Worm (Caenorhabditis elegans) whole organism, L1 larva: Measurements from ENCODE around the gene F47G3.1.
A peak's percentile ranks its signal among the peaks of the same experiment; 100 is the strongest.

ENCODE experiments used
- efl-1 ChIP-seq, 4 experiments: fragments of 150-350 bp; optimal IDR thresholded peaks in 3 of 4; peaks in 1 of 4; 1 replicate in 1 of 4; 2 replicates in 3 of 4; lab custom pipeline; 2014; ENCODE audit warnings: missing biosample characterization in 2 of 4, missing genetic modification characterization in 2 of 4, missing genetic modification reagents in 2 of 4
- skn-1 ChIP-seq: fragments of 150-350 bp; optimal IDR thresholded peaks from 2 replicates; lab custom pipeline; 2014; ENCODE audit warnings: missing biosample characterization, missing genetic modification characterization
- snpc-4 ChIP-seq: fragments of 150-350 bp; optimal IDR thresholded peaks from 2 replicates; lab custom pipeline; 2014; ENCODE audit warnings: missing biosample characterization, missing genetic modification characterization
- unc-130 ChIP-seq: fragments of 150-350 bp; optimal IDR thresholded peaks from 2 replicates; lab custom pipeline; 2017; ENCODE audit warnings: missing biosample characterization, missing genetic modification characterization, inconsistent platforms
- unc-86 ChIP-seq: sonication (generic microtip); optimal IDR thresholded peaks from 2 replicates; lab custom pipeline; 2016; ENCODE audit warnings: missing genetic modification characterization, missing compliant biosample characterization

F47G3.1 gene

DNA sequence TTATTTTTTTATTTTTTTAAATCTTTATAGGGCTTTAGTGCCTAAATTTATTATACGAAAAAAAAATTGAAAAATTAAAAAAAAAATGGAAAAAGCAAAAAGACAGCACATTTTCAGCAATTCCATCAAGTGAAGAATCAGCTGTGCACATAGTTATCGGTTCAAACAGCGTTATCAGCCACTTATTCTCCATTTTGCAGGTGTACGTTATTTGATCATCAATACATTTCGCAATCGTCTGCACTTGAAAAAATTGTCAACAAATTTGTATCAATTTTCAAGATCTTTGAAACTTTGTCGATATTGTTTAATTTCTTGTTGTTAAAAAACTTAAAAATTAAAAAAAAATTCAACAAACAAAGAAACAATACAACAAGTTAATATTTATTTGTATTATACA is 54.2 kb downstream of the F47G3.1 start:
- TF ChIP-seq unc-130 (tag; lab: Kevin White, UChicago) (no peak), skn-1 (tag; lab: Kevin White, UChicago) (peak; percentile 63), efl-1 (optimal IDR thresholded peaks at IDR 0.05; lab: Kevin White, UChicago) (no peak), efl-1 (GFP tag; optimal IDR thresholded peaks at IDR 0.05 in 1 of 2; lab: Kevin White, UChicago) (peak in 1 of 2 experiments; percentile 73)
- TF ChIP-seq, all 84 proteins: peak for 2

DNA sequence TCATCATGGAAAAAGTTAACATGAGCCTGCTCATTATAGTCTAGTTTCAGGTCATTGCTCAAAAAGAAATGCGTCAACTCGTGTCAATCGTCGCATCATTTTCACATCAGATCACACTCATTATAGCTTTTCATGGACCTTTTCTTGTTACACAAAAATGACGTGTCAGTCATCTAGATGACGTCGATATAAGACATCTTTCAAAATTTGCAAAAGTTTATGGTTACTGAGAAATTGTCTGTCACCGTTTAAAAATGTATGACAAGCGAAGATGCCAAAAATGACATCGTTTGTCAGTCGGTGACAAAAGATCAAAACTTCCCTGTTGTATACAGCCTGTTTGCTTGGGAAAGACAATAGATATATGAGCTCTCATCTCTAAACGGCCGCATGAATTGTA is 55.6 kb downstream of the F47G3.1 start:
- no peak for TF ChIP-seq snpc-4
- peak; percentile 53 for TF ChIP-seq unc-86
- TF ChIP-seq, all 84 proteins: peak for 1
